Worm (Caenorhabditis elegans) whole organism, young adult: ENCODE results near the gene F53F4.11.

Experiments used
- F33H1.4 ChIP-seq: fragments of 200-800 bp; sonication (Bioruptor generic); IDR thresholded peaks from 2 replicates; pipeline ENCODE4 v1.3.6; 2022; ENCODE audit warnings: missing genetic modification reagents, missing genetic modification characterization, missing compliant biosample characterization
- F49E8.2 ChIP-seq: sonication (generic microtip); optimal IDR thresholded peaks from 3 replicates; lab custom pipeline; 2017; ENCODE audit warnings: missing genetic modification characterization, mild to moderate bottlenecking, missing compliant biosample characterization, antibody characterized with exemption, moderate library complexity; ENCODE audit not compliant: insufficient read depth
- K12H6.12 ChIP-seq: fragments of 200-800 bp; sonication (Bioruptor generic); optimal IDR thresholded peaks from 2 replicates; lab custom pipeline; 2018; ENCODE audit warnings: mild to moderate bottlenecking, missing genetic modification characterization, missing compliant biosample characterization
- T07F8.4 ChIP-seq: sonication (generic microtip); optimal IDR thresholded peaks from 2 replicates; lab custom pipeline; 2016; ENCODE audit warnings: mild to moderate bottlenecking, missing genetic modification characterization, moderate library complexity, missing compliant biosample characterization
- Y67H2A.10 ChIP-seq: fragments of 200-800 bp; sonication (Bioruptor generic); conservative IDR thresholded peaks from 2 replicates; pipeline ENCODE4 v1.3.6; 2022; ENCODE audit warnings: missing genetic modification reagents, missing genetic modification characterization, missing compliant biosample characterization
- Y95B8A.8 ChIP-seq: fragments of 200-800 bp; sonication (Bioruptor generic); IDR thresholded peaks from 2 replicates; pipeline ENCODE4 v1.3.6; 2022; ENCODE audit warnings: missing genetic modification reagents, missing genetic modification characterization, missing compliant biosample characterization
- attf-5 ChIP-seq: fragments of 200-800 bp; sonication (Bioruptor generic); optimal IDR thresholded peaks from 2 replicates; lab custom pipeline; 2018; ENCODE audit warnings: mild to moderate bottlenecking, missing genetic modification characterization, missing compliant biosample characterization
- bed-2 ChIP-seq: fragments of 200-800 bp; sonication (Bioruptor generic); IDR thresholded peaks from 2 replicates; pipeline ENCODE4 v1.3.6; 2022; ENCODE audit warnings: missing genetic modification reagents, missing genetic modification characterization, missing compliant biosample characterization
- lag-1 ChIP-seq: fragments of 200-800 bp; sonication (Bioruptor generic); IDR thresholded peaks from 2 replicates; pipeline ENCODE4 v1.3.6; 2022; ENCODE audit warnings: missing genetic modification reagents, missing genetic modification characterization, missing compliant biosample characterization
- madf-8 ChIP-seq: fragments of 200-800 bp; sonication (Bioruptor generic); conservative IDR thresholded peaks from 2 replicates; pipeline ENCODE4 v1.3.6; 2022; ENCODE audit warnings: missing genetic modification reagents, missing genetic modification characterization, missing compliant biosample characterization
- nfyb-1 ChIP-seq: fragments of 200-800 bp; sonication (Bioruptor generic); IDR thresholded peaks from 2 replicates; pipeline ENCODE4 v1.3.6; 2022; ENCODE audit warnings: missing genetic modification reagents, missing genetic modification characterization, missing compliant biosample characterization
- rpc-1 ChIP-seq, 2 experiments: fragments of 150-350 bp in 1 of 2; sonication (generic microtip) in 1 of 2; optimal IDR thresholded peaks; 2 replicates each; lab custom pipeline; 2014 to 2018; ENCODE audit warnings: missing biosample characterization in 1 of 2, missing genetic modification characterization in 1 of 2, missing genetic modification reagents in 1 of 2, missing genotype in 1 of 2

- no peak for TF ChIP-seq attf-5
- peak; percentile 88 for TF ChIP-seq F33H1.4 (GFP tag; lab: Robert Waterston, UW)
- no peak for TF ChIP-seq nfyb-1 (GFP tag; lab: Robert Waterston, UW)
- TF ChIP-seq madf-8 (GFP tag; lab: Robert Waterston, UW): peak; percentile 63
- TF ChIP-seq K12H6.12: no peak
- no peak for TF ChIP-seq bed-2 (GFP tag; lab: Robert Waterston, UW)
- TF ChIP-seq rpc-1 (optimal IDR thresholded peaks at IDR 0.05; lab: Kevin White, UChicago): no peak
- TF ChIP-seq rpc-1 (tag; optimal IDR thresholded peaks at IDR 0.05; lab: Kevin White, UChicago): no peak
- TF ChIP-seq T07F8.4 (tag; lab: Kevin White, UChicago): no peak
- no peak for TF ChIP-seq Y95B8A.8 (GFP tag; lab: Robert Waterston, UW)
- no peak for TF ChIP-seq F49E8.2
- no peak for TF ChIP-seq Y67H2A.10 (GFP tag; lab: Robert Waterston, UW)
- TF ChIP-seq lag-1 (GFP tag; lab: Robert Waterston, UW): no peak
Observed at ce11 chrV:13660115-13660514, 35.8 kb upstream of the F53F4.11 start.
